Worm (Caenorhabditis elegans): Measurements from ENCODE around the gene dgk-4.

- TF ChIP-seq K09A11.1 (tag; optimal IDR thresholded peaks at IDR 0.05; ENCODE audit: insufficient read depth) (no peak), hlh-8 (tag; optimal IDR thresholded peaks at IDR 0.05) (no peak), pha-4 (tag; optimal IDR thresholded peaks at IDR 0.05) (no peak), syd-9 (tag; optimal IDR thresholded peaks at IDR 0.05) (no peak), pqm-1 (tag; optimal IDR thresholded peaks at IDR 0.05) (no peak), ceh-48 (tag; optimal IDR thresholded peaks at IDR 0.05) (no peak), ceh-2 (tag; optimal IDR thresholded peaks at IDR 0.05) (no peak), dve-1 (tag; optimal IDR thresholded peaks at IDR 0.05) (no peak), hlh-15 (tag; optimal IDR thresholded peaks at IDR 0.05) (no peak), rnt-1 (tag; optimal IDR thresholded peaks at IDR 0.05) (no peak), nfya-1 (tag; optimal IDR thresholded peaks at IDR 0.05) (no peak), hlh-6 (tag; optimal IDR thresholded peaks at IDR 0.05) (no peak), elt-2 (tag; optimal IDR thresholded peaks at IDR 0.05) (no peak), ceh-45 (GFP tag; IDR thresholded peaks at IDR 0.05) (no peak)
Observed at ce11 chrIV:8648502-8648901, 17.4 kb downstream of the dgk-4 start, which contains the start of gene cyp-33E1.

Data from whole organism, late embryonic.